Worm (Caenorhabditis elegans): ENCODE results near the gene stdh-4.

DNA sequence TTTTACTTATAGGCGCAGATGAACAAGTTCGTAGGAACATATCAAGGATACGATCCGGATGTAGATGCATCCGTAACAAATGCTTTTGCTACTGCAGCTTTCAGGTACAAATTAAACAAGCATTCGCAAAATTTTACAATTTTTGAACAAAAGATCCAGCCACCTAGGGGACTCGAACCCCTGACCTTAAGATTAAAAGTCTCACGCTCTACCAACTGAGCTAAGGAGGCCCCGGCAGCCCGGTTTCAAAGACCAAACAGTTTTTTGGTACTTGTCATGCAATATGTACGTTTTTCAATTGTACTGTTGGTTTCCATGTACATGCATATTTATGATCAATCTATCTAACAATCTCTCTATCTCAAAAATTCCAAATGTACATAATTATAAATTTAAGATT, 49.7 kb upstream of the stdh-4 start:
- TF ChIP-seq ceh-13 (GFP tag; optimal IDR thresholded peaks at IDR 0.05) (no peak), F13C5.2 (tag; optimal IDR thresholded peaks at IDR 0.05) (no peak), hmg-4 (GFP tag; optimal IDR thresholded peaks at IDR 0.05) (no peak), scrt-1 (GFP tag; IDR thresholded peaks at IDR 0.05) (no peak), ama-1 (optimal IDR thresholded peaks at IDR 0.05) (no peak)
